Fruit fly (Drosophila melanogaster): ENCODE results near the gene nesd.
A peak's percentile ranks its signal among the peaks of the same experiment; 100 is the strongest.

DNA sequence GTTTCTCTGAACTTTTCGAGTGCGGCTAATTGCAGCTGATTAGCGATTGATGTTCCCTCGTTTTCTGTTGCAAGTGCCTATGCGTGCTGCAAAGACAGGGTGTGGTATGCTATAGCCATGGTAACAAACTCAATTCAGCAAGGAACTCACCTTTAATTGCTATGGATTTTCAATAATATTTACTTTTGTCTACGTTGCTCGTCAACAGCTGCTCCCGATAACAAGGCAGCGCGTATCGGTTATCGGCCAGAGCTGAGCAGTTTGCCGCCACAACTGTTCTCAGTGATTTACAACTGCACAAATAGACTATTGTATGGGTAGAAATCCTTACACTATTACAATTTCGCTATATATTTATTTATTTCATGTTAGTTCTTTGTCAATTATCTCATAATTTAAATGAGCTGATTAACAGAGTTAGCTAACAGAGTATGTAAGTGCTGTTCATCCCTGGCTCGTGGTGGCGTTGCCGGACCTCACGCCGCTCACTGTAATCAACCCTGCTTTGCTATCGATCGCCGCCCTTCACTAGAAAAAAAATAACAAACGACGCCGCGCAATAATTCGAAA lies 18.5 kb upstream of the nesd start, which contains the start of the genes pr and neb:
- TF ChIP-seq CG13204 (GFP tag; optimal IDR thresholded peaks at IDR 0.05) (no peak), CG34367 (tag; optimal IDR thresholded peaks at IDR 0.05) (peak; percentile 36), fd96Ca (GFP tag; IDR thresholded peaks at IDR 0.05) (no peak)
